Worm (Caenorhabditis elegans) whole organism, L2 larva: ENCODE results near the gene ZK1240.5.

Experiments
- F13H6.1 ChIP-seq: sonication (generic microtip); optimal IDR thresholded peaks from 2 replicates; lab custom pipeline; 2016; ENCODE audit warnings: missing genetic modification characterization, missing compliant biosample characterization
- R02D3.7 ChIP-seq: fragments of 150-350 bp; optimal IDR thresholded peaks from 2 replicates; lab custom pipeline; 2014; ENCODE audit warnings: missing biosample characterization, missing genetic modification characterization
- alr-1 ChIP-seq: fragments of 150-350 bp; optimal IDR thresholded peaks from 2 replicates; lab custom pipeline; 2014; ENCODE audit warnings: missing biosample characterization, missing genetic modification characterization
- blmp-1 ChIP-seq: sonication (generic microtip); optimal IDR thresholded peaks from 2 replicates; lab custom pipeline; 2017; ENCODE audit warnings: missing genetic modification characterization, mild to moderate bottlenecking, missing compliant biosample characterization, antibody characterized with exemption, moderate library complexity; ENCODE audit not compliant: insufficient read depth
- ceh-82 ChIP-seq: fragments of 150-350 bp; optimal IDR thresholded peaks from 2 replicates; lab custom pipeline; 2014; ENCODE audit warnings: missing biosample characterization, missing genetic modification characterization
- egl-27 ChIP-seq: sonication (generic microtip); optimal IDR thresholded peaks from 3 replicates; lab custom pipeline; 2017; ENCODE audit warnings: missing biosample characterization, missing genetic modification reagents, missing genetic modification characterization
- fos-1 ChIP-seq: fragments of 150-350 bp; optimal IDR thresholded peaks from 2 replicates; lab custom pipeline; 2014; ENCODE audit warnings: missing biosample characterization, missing genetic modification characterization
- mdl-1 ChIP-seq, 2 experiments: fragments of 150-350 bp in 1 of 2; sonication (generic microtip) in 1 of 2; optimal IDR thresholded peaks; 2 replicates each; lab custom pipeline; 2017; ENCODE audit warnings: missing biosample characterization in 2 of 2, missing genetic modification characterization in 2 of 2
- nhr-25 ChIP-seq: fragments of 150-350 bp; sonication (generic microtip); optimal IDR thresholded peaks from 3 replicates; lab custom pipeline; 2014; ENCODE audit warnings: missing biosample characterization, missing genetic modification characterization
- sma-9 ChIP-seq, 2 experiments: fragments of 150-350 bp in 1 of 2; sonication (generic microtip) in 1 of 2; optimal IDR thresholded peaks; 2 replicates each; lab custom pipeline; 2014 to 2016; ENCODE audit warnings: missing genetic modification characterization in 2 of 2, mild to moderate bottlenecking in 1 of 2, missing biosample characterization in 1 of 2, missing compliant biosample characterization in 1 of 2, missing genetic modification reagents in 1 of 2, moderate library complexity in 1 of 2
- snpc-4 ChIP-seq: fragments of 150-350 bp; optimal IDR thresholded peaks from 2 replicates; lab custom pipeline; 2014; ENCODE audit warnings: missing biosample characterization, missing genetic modification characterization
- ztf-11 ChIP-seq: sonication (generic microtip); optimal IDR thresholded peaks from 2 replicates; lab custom pipeline; 2017; ENCODE audit warnings: missing biosample characterization, missing genetic modification characterization

DNA sequence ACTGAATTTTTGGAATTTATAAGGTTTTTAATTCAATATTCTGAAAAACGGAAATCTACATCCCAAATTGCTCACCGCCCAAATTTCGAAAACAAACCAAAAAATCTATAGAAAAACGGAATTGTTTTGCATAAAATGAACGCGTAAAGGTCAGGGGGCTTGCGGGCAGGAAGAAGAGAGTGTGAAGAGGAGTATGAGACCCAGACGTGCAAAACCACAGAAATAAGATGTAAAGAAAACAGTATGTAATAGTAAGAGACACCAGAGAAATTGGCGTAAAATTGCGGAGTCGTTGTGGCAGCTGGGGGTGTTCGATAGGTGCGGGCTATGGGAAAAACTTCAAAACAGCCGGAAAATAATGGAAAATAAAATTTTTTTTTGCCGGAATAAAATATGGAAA lies 23.2 kb upstream of the ZK1240.5 start:
- TF ChIP-seq ztf-11 (tag; lab: Kevin White, UChicago) (no peak), blmp-1 (tag; lab: Kevin White, UChicago) (no peak), alr-1 (tag; lab: Kevin White, UChicago) (no peak), mdl-1 (tag; optimal IDR thresholded peaks at IDR 0.05; lab: Kevin White, UChicago) (no peak), F13H6.1 (tag; lab: Kevin White, UChicago) (no peak), R02D3.7 (tag; lab: Kevin White, UChicago) (no peak), nhr-25 (tag; lab: Kevin White, UChicago) (no peak), egl-27 (no peak), ceh-82 (tag; lab: Kevin White, UChicago) (no peak), fos-1 (tag; lab: Kevin White, UChicago) (no peak), snpc-4 (tag; lab: Kevin White, UChicago) (no peak), sma-9 (GFP tag; optimal IDR thresholded peaks at IDR 0.05; lab: Kevin White, UChicago) (no peak), sma-9 (tag; optimal IDR thresholded peaks at IDR 0.05; lab: Kevin White, UChicago) (no peak)
